Fruit fly (Drosophila melanogaster): ENCODE data around the gene glec.

- TF ChIP-seq CG8478 (optimal IDR thresholded peaks at IDR 0.05) (no peak), CTCF (optimal IDR thresholded peaks at IDR 0.05) (no peak)
Measured at dm6 chr3R:21874982-21875466, 19.0 kb upstream of the glec start, which contains the start of gene CG6656.
